Fruit fly (Drosophila melanogaster) whole organism, embryonic: ENCODE results near the gene CG15155.

ENCODE experiments used
- ATbp ChIP-seq: fragments of 200-800 bp; sonication (Bioruptor generic); optimal IDR thresholded peaks from 2 replicates; lab custom pipeline; 2017; ENCODE audit warnings: missing biosample characterization, mild to moderate bottlenecking, missing genetic modification characterization, missing genetic modification reagents
- CG11398 ChIP-seq: fragments of 200-800 bp; sonication (Bioruptor generic); optimal IDR thresholded peaks from 2 replicates; lab custom pipeline; 2016; ENCODE audit warnings: missing biosample characterization, missing genetic modification characterization
- CG11695 ChIP-seq: fragments of 200-800 bp; sonication (Bioruptor generic); IDR thresholded peaks from 3 replicates; pipeline ENCODE4 v1.3.6; 2022; ENCODE audit warnings: missing biosample characterization, missing genetic modification characterization
- CG12219 ChIP-seq: fragments of 200-800 bp; sonication (Bioruptor generic); optimal IDR thresholded peaks from 3 replicates; lab custom pipeline; 2018; ENCODE audit warnings: missing biosample characterization, mild to moderate bottlenecking, missing genetic modification characterization
- CG14050 ChIP-seq: fragments of 200-800 bp; sonication (Bioruptor generic); IDR thresholded peaks from 3 replicates; pipeline ENCODE4 v1.3.6; 2022; ENCODE audit warnings: missing biosample characterization, missing genetic modification characterization
- CG15696 ChIP-seq: fragments of 200-800 bp; sonication (Bioruptor generic); optimal IDR thresholded peaks from 2 replicates; lab custom pipeline; 2019; ENCODE audit warnings: missing biosample characterization, mild to moderate bottlenecking, missing genetic modification characterization, moderate library complexity
- CG1647 ChIP-seq: fragments of 200-800 bp; sonication (Bioruptor generic); optimal IDR thresholded peaks from 3 replicates; lab custom pipeline; 2016; ENCODE audit warnings: missing biosample characterization, missing genetic modification characterization
- CG17568 ChIP-seq: fragments of 200-800 bp; sonication (Bioruptor generic); optimal IDR thresholded peaks from 2 replicates; lab custom pipeline; 2018; ENCODE audit warnings: missing biosample characterization, mild to moderate bottlenecking, missing genetic modification characterization, moderate library complexity
- CG17829 ChIP-seq: fragments of 200-800 bp; optimal IDR thresholded peaks from 2 replicates; lab custom pipeline; 2019; ENCODE audit warnings: missing biosample characterization, mild to moderate bottlenecking, missing genetic modification characterization, moderate library complexity
- CG17912 ChIP-seq: fragments of 200-800 bp; sonication (Bioruptor generic); optimal IDR thresholded peaks from 2 replicates; lab custom pipeline; 2018; ENCODE audit warnings: missing biosample characterization, mild to moderate bottlenecking, missing genetic modification characterization
- CG2889 ChIP-seq: fragments of 200-800 bp; sonication (Bioruptor generic); IDR thresholded peaks from 3 replicates; pipeline ENCODE4 v1.3.6; 2022; ENCODE audit warnings: missing biosample characterization, missing genetic modification characterization
- CG31365 ChIP-seq: fragments of 200-800 bp; sonication (Bioruptor generic); optimal IDR thresholded peaks from 2 replicates; lab custom pipeline; 2018; ENCODE audit warnings: missing biosample characterization, mild to moderate bottlenecking, missing genetic modification characterization
- CG33557 ChIP-seq: fragments of 200-800 bp; sonication (Bioruptor generic); optimal IDR thresholded peaks from 2 replicates; lab custom pipeline; 2019; ENCODE audit warnings: missing biosample characterization, mild to moderate bottlenecking, missing genetic modification characterization, moderate library complexity
- CG42726 ChIP-seq: fragments of 200-800 bp; sonication (Bioruptor generic); IDR thresholded peaks from 2 replicates; pipeline ENCODE4 v1.3.6; 2022; ENCODE audit warnings: missing biosample characterization, missing genetic modification characterization; ENCODE audit not compliant: partially characterized antibody
- CG4360 ChIP-seq: fragments of 200-800 bp; sonication (Bioruptor generic); IDR thresholded peaks from 2 replicates; pipeline ENCODE4 v1.3.6; 2022; ENCODE audit warnings: missing biosample characterization, missing genetic modification characterization
- CG7556 ChIP-seq: fragments of 200-800 bp; sonication (Bioruptor generic); optimal IDR thresholded peaks from 2 replicates; lab custom pipeline; 2017; ENCODE audit warnings: missing biosample characterization, mild to moderate bottlenecking, missing genetic modification characterization
- CG8281 ChIP-seq: fragments of 200-800 bp; sonication (Bioruptor generic); optimal IDR thresholded peaks from 2 replicates; lab custom pipeline; 2018; ENCODE audit warnings: missing biosample characterization, mild to moderate bottlenecking, missing genetic modification characterization, moderate library complexity
- CG9817 ChIP-seq: fragments of 200-800 bp; sonication (Bioruptor generic); optimal IDR thresholded peaks from 2 replicates; lab custom pipeline; 2018; ENCODE audit warnings: missing biosample characterization, mild to moderate bottlenecking, missing genetic modification characterization, moderate library complexity
- D19A ChIP-seq: fragments of 200-800 bp; optimal IDR thresholded peaks from 3 replicates; lab custom pipeline; 2019; ENCODE audit warnings: missing biosample characterization, mild to moderate bottlenecking, missing genetic modification characterization, moderate library complexity
- Dfd ChIP-seq, 2 experiments: fragments of >200 bp; optimal IDR thresholded peaks; 2 replicates each; lab custom pipeline; 2017; ENCODE audit warnings: missing biosample characterization in 2 of 2, missing genetic modification characterization in 2 of 2
- H2.0 ChIP-seq: fragments of 200-800 bp; sonication (Bioruptor generic); IDR thresholded peaks from 2 replicates; pipeline ENCODE4 v1.3.6; 2022; ENCODE audit warnings: missing biosample characterization, missing genetic modification characterization
- HLH54F ChIP-seq: fragments of 200-800 bp; sonication (Bioruptor generic); optimal IDR thresholded peaks from 3 replicates; lab custom pipeline; 2016; ENCODE audit warnings: missing biosample characterization, missing genetic modification characterization
- Hr3 ChIP-seq: fragments of 200-800 bp; sonication (Bioruptor generic); optimal IDR thresholded peaks from 3 replicates; lab custom pipeline; 2016; ENCODE audit warnings: missing biosample characterization, missing genetic modification characterization
- Jarid2 ChIP-seq: fragments of 200-800 bp; sonication (Bioruptor generic); optimal IDR thresholded peaks from 3 replicates; lab custom pipeline; 2017; ENCODE audit warnings: mild to moderate bottlenecking, missing biosample characterization, missing genetic modification reagents, missing genetic modification characterization
- MBD-R2 ChIP-seq: fragments of 200-800 bp; sonication (Bioruptor generic); IDR thresholded peaks from 2 replicates; pipeline ENCODE4 v1.3.6; 2022; ENCODE audit warnings: missing biosample characterization, missing genetic modification characterization
- Meics ChIP-seq: fragments of 200-800 bp; sonication (Bioruptor generic); optimal IDR thresholded peaks from 2 replicates; lab custom pipeline; 2017; ENCODE audit warnings: missing biosample characterization, mild to moderate bottlenecking, missing genetic modification characterization
- Nf-YA ChIP-seq: fragments of 200-800 bp; sonication (Bioruptor generic); IDR thresholded peaks from 2 replicates; pipeline ENCODE4 v1.3.6; 2022; ENCODE audit warnings: missing biosample characterization, missing genetic modification characterization
- Ravus ChIP-seq: fragments of 200-800 bp; sonication (Bioruptor generic); IDR thresholded peaks from 2 replicates; pipeline ENCODE4 v1.3.6; 2022; ENCODE audit warnings: missing biosample characterization, missing genetic modification characterization
- Sry-β ChIP-seq: fragments of 200-800 bp; sonication (Bioruptor generic); optimal IDR thresholded peaks from 2 replicates; lab custom pipeline; 2018; ENCODE audit warnings: missing biosample characterization, mild to moderate bottlenecking, missing genetic modification characterization, moderate library complexity
- Stat92E ChIP-seq, 3 experiments: fragments of >200 bp in 2 of 3; fragments of 200-800 bp in 1 of 3; sonication (Bioruptor generic) in 1 of 3; optimal IDR thresholded peaks; 2 replicates each; lab custom pipeline; 2017 to 2019; ENCODE audit warnings: missing biosample characterization in 3 of 3, missing genetic modification characterization in 3 of 3, mild to moderate bottlenecking in 1 of 3, moderate library complexity in 1 of 3
- amos ChIP-seq: fragments of 200-800 bp; sonication (Bioruptor generic); IDR thresholded peaks from 2 replicates; pipeline ENCODE4 v1.3.6; 2022; ENCODE audit warnings: missing biosample characterization, missing genetic modification characterization; ENCODE audit not compliant: partially characterized antibody
- ap ChIP-seq: fragments of 200-800 bp; sonication (Bioruptor generic); IDR thresholded peaks from 2 replicates; pipeline ENCODE4 v1.3.6; 2022; ENCODE audit warnings: missing biosample characterization, missing genetic modification characterization
- ash1 ChIP-seq: fragments of 200-800 bp; sonication (Bioruptor generic); optimal IDR thresholded peaks from 2 replicates; lab custom pipeline; 2018; ENCODE audit warnings: missing biosample characterization, mild to moderate bottlenecking, missing genetic modification characterization
- danr ChIP-seq: fragments of 200-800 bp; sonication (Bioruptor generic); IDR thresholded peaks from 2 replicates; pipeline ENCODE4 v1.3.6; 2022; ENCODE audit warnings: missing biosample characterization, missing genetic modification characterization
- fu2 ChIP-seq: fragments of 200-800 bp; sonication (Bioruptor generic); optimal IDR thresholded peaks from 2 replicates; lab custom pipeline; 2016; ENCODE audit warnings: missing biosample characterization, missing genetic modification characterization
- gsb-n ChIP-seq: fragments of 200-800 bp; sonication (Bioruptor generic); optimal IDR thresholded peaks from 3 replicates; lab custom pipeline; 2018; ENCODE audit warnings: missing biosample characterization, mild to moderate bottlenecking, missing genetic modification characterization
- jigr1 ChIP-seq: fragments of 200-800 bp; sonication (Bioruptor generic); IDR thresholded peaks from 3 replicates; pipeline ENCODE4 v1.3.6; 2022; ENCODE audit warnings: missing biosample characterization, missing genetic modification characterization
- kah ChIP-seq: fragments of 200-800 bp; sonication (Bioruptor generic); optimal IDR thresholded peaks from 2 replicates; lab custom pipeline; 2018; ENCODE audit warnings: missing biosample characterization, mild to moderate bottlenecking, missing genetic modification characterization
- pnt ChIP-seq: fragments of 200-800 bp; sonication (Bioruptor generic); optimal IDR thresholded peaks from 3 replicates; lab custom pipeline; 2016; ENCODE audit warnings: missing biosample characterization, missing genetic modification characterization
- sisA ChIP-seq: fragments of 200-800 bp; sonication (Bioruptor generic); IDR thresholded peaks from 2 replicates; pipeline ENCODE4 v1.3.6; 2022; ENCODE audit warnings: missing biosample characterization, missing genetic modification characterization
- slou ChIP-seq: fragments of 200-800 bp; sonication (Bioruptor generic); optimal IDR thresholded peaks from 3 replicates; lab custom pipeline; 2016; ENCODE audit warnings: missing biosample characterization, missing genetic modification characterization
- sqz ChIP-seq: fragments of 200-800 bp; sonication (Bioruptor generic); optimal IDR thresholded peaks from 3 replicates; lab custom pipeline; 2018; ENCODE audit warnings: missing biosample characterization, mild to moderate bottlenecking, missing genetic modification characterization
- sug ChIP-seq: fragments of 200-800 bp; optimal IDR thresholded peaks from 2 replicates; lab custom pipeline; 2019; ENCODE audit warnings: missing biosample characterization, mild to moderate bottlenecking, missing genetic modification characterization, moderate library complexity
- tgo ChIP-seq: fragments of 200-800 bp; sonication (Bioruptor generic); IDR thresholded peaks from 3 replicates; pipeline ENCODE4 v1.3.6; 2022; ENCODE audit warnings: missing biosample characterization, missing genetic modification characterization
- tx ChIP-seq: fragments of 200-800 bp; sonication (Bioruptor generic); optimal IDR thresholded peaks from 2 replicates; lab custom pipeline; 2016; ENCODE audit warnings: missing biosample characterization, missing genetic modification characterization
- vvl ChIP-seq: fragments of 200-800 bp; sonication (Bioruptor generic); IDR thresholded peaks from 2 replicates; pipeline ENCODE4 v1.3.6; 2022; ENCODE audit warnings: missing biosample characterization, missing genetic modification characterization
- zf30C ChIP-seq: fragments of 200-800 bp; sonication (Bioruptor generic); optimal IDR thresholded peaks from 3 replicates; lab custom pipeline; 2018; ENCODE audit warnings: missing biosample characterization, mild to moderate bottlenecking, missing genetic modification characterization
- zfh1 ChIP-seq: fragments of 200-800 bp; sonication (Bioruptor generic); IDR thresholded peaks from 3 replicates; pipeline ENCODE4 v1.3.6; 2022; ENCODE audit warnings: missing biosample characterization, missing genetic modification characterization

CG15155 gene

dm6 chr2L:18141471-18142345, 12.9 kb upstream of the CG15155 start (continued):
- TF ChIP-seq CG4360 (GFP tag; lab: Robert Waterston, UW) (0 out of 2 replicates have a peak, but pooled peaks have one; percentile 7), CG7556 (GFP tag; lab: Kevin White, UChicago) (peak; percentile 79), CG17829 (tag; lab: Kevin White, UChicago) (peak; percentile 62), Stat92E (GFP tag; optimal IDR thresholded peaks at IDR 0.05; lab: Kevin White, UChicago) (no peak), CG2889 (GFP tag; lab: Robert Waterston, UW) (0 out of 3 replicates have a peak, but pooled peaks have one; percentile 30), amos (GFP tag; lab: Robert Waterston, UW) (no peak; the same call in 1 of the 2 replicates), HLH54F (GFP tag; lab: Kevin White, UChicago) (peak; percentile 46), CG9817 (peak; percentile 51), gsb-n (tag; lab: Kevin White, UChicago) (peak; percentile 36), zf30C (GFP tag; lab: Kevin White, UChicago) (peak; percentile 64), CG12219 (GFP tag; lab: Kevin White, UChicago) (peak; percentile 42), kah (GFP tag; lab: Kevin White, UChicago) (peak; percentile 57), ATbp (GFP tag; lab: Kevin White, UChicago) (peak; percentile 73), Dfd (GFP tag; optimal IDR thresholded peaks at IDR 0.05; lab: Kevin White, UChicago) (peak in 1 of 2 experiments; percentile 4), CG15696 (peak; percentile 27), sug (tag; lab: Kevin White, UChicago) (peak; percentile 53), CG14050 (GFP tag; lab: Robert Waterston, UW) (peak; percentile 32; the same call in 2 of the 3 replicates), tgo (GFP tag; lab: Robert Waterston, UW) (peak; percentile 24; the same call in 1 of the 3 replicates), Jarid2 (GFP tag; lab: Kevin White, UChicago) (peak; percentile 72), sqz (GFP tag; lab: Kevin White, UChicago) (peak; percentile 23), fu2 (GFP tag; lab: Kevin White, UChicago) (peak; percentile 54), zfh1 (GFP tag; lab: Robert Waterston, UW) (0 out of 3 replicates have a peak, but pooled peaks have one; percentile 31), Ravus (GFP tag; lab: Robert Waterston, UW) (no peak; the same call in 1 of the 2 replicates), ash1 (no peak), CG33557 (GFP tag; lab: Kevin White, UChicago) (no peak), CG11398 (GFP tag; lab: Kevin White, UChicago) (peak; percentile 34), CG1647 (peak; percentile 22), pnt (GFP tag; lab: Kevin White, UChicago) (peak; percentile 16), jigr1 (GFP tag; lab: Robert Waterston, UW) (no peak), vvl (GFP tag; lab: Robert Waterston, UW) (peak; percentile 48; the same call in 1 of the 2 replicates), H2.0 (GFP tag; lab: Robert Waterston, UW) (peak; percentile 33; the same call in 1 of the 2 replicates), Nf-YA (GFP tag; lab: Robert Waterston, UW) (no peak), CG42726 (GFP tag; lab: Robert Waterston, UW) (0 out of 2 replicates have a peak, but pooled peaks have one; percentile 27), D19A (tag; lab: Kevin White, UChicago) (peak; percentile 31), CG31365 (tag; lab: Kevin White, UChicago) (no peak), CG17912 (GFP tag; lab: Kevin White, UChicago) (no peak), CG17568 (GFP tag; lab: Kevin White, UChicago) (peak; percentile 59), Hr3 (peak; percentile 61), Meics (GFP tag; lab: Kevin White, UChicago) (peak; percentile 70), ap (GFP tag; lab: Robert Waterston, UW) (peak; percentile 48), CG8281 (no peak), CG11695 (GFP tag; lab: Robert Waterston, UW) (peak; percentile 60; the same call in 2 of the 3 replicates), danr (0 out of 2 replicates have a peak, but pooled peaks have one; percentile 27), MBD-R2 (GFP tag; lab: Robert Waterston, UW) (peak; percentile 23; the same call in 1 of the 2 replicates), sisA (GFP tag; lab: Robert Waterston, UW) (peak; percentile 38; the same call in 1 of the 2 replicates), tx (GFP tag; lab: Kevin White, UChicago) (peak; percentile 17), Sry-β (GFP tag; lab: Kevin White, UChicago) (no peak), slou (peak; percentile 45)
